Fruit fly (Drosophila melanogaster) ovary, adult (tissue): ENCODE measurements around the gene Sfp24Bb.

Source experiments
- CG17801 ChIP-seq: fragments of 200-800 bp; optimal IDR thresholded peaks from 2 replicates; lab custom pipeline; 2019; ENCODE audit warnings: missing biosample characterization, mild to moderate bottlenecking, missing genetic modification characterization, moderate library complexity; ENCODE audit not compliant: partially characterized antibody

Sfp24Bb gene

DNA sequence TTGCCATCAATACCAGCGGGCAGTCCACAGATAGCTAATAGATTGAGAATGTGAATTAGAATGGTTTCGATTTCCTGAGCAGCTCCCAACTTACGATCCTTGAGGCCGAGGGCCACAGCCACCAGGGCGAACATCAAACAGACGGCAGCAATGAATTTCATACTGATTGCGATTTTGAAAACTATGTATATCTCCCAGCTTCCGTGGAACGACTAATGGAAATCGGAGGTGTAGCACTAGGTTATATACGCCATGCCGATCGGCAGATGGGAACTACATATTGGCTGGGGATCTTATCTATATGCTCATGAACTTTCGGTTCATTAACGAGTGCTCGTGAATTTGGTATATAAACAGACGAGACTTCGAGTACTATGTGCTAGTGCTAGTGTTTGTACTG lies 26.9 kb upstream of the Sfp24Bb start, which contains the start of gene IM33:
TSS of gene IM33 (minus strand) at position 221 of the 400 bp plus-strand sequence.
- TF ChIP-seq CG17801 (GFP tag; lab: Kevin White, UChicago) = no peak

dm6 chr2L:3695361-3695818 lies 25.8 kb upstream of the Sfp24Bb start, which contains the start of gene CG16713:
Gene CG16713 (minus strand): TSS chr2L:3695411.
- TF ChIP-seq CG17801 (GFP tag; lab: Kevin White, UChicago) = no peak

DNA sequence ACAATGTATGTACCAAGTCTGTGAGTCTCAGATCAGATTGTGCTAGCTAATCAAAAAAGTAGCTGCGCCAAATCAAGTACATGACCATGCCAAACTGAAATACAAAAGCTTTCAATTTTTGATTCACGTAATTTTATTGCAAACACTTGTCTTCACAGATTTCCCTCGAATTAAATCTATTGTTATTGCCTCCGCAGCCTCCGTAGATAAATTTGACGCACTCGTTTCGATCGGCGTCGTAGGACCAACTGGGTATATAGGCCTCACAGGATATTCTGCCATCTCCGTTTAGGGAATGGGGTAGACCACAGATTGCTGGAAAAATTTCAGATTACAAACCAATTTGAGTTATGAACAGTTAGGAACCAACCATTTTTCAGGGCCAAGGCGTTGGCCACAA lies 25.3 kb upstream of the Sfp24Bb start, which contains the start of gene CG43165:
TSS of gene CG43165 (minus strand) at position 101 of the 400 bp plus-strand sequence.
- no peak for TF ChIP-seq CG17801 (GFP tag; lab: Kevin White, UChicago)

dm6 chr2L:3693805-3694204 lies 24.2 kb upstream of the Sfp24Bb start, which contains the start of gene Acp24A4:
Gene Acp24A4 (minus strand): TSS chr2L:3693905.
- no peak for TF ChIP-seq CG17801 (GFP tag; lab: Kevin White, UChicago)

DNA sequence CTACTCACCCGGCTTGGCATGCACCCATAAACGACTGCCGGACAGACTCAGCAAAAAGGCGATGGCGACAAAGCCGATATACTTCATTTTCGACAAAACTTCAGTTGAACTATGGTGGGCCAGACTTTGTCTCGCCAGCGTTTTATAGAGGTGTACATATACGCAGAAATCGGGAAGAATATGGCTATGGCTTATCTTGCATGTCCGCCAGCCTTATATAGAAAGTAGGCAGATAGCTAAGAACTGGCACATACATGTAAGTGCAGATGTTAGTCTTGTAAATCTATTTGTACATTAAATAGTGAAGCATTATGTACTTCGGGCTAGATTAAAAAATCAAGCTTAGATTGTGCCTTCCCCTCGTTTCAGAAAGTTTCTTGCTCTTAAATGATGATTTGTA lies 23.5 kb upstream of the Sfp24Bb start, which contains the start of gene CG3513:
TSS of gene CG3513 (minus strand) at position 101 of the 400 bp plus-strand sequence.
- no peak for TF ChIP-seq CG17801 (GFP tag; lab: Kevin White, UChicago)

dm6 chr2L:3692466-3692865 lies 22.9 kb upstream of the Sfp24Bb start, which contains the start of gene CG16704:
Gene CG16704 (minus strand): TSS chr2L:3692587.
- TF ChIP-seq CG17801 (GFP tag; lab: Kevin White, UChicago) = no peak

DNA sequence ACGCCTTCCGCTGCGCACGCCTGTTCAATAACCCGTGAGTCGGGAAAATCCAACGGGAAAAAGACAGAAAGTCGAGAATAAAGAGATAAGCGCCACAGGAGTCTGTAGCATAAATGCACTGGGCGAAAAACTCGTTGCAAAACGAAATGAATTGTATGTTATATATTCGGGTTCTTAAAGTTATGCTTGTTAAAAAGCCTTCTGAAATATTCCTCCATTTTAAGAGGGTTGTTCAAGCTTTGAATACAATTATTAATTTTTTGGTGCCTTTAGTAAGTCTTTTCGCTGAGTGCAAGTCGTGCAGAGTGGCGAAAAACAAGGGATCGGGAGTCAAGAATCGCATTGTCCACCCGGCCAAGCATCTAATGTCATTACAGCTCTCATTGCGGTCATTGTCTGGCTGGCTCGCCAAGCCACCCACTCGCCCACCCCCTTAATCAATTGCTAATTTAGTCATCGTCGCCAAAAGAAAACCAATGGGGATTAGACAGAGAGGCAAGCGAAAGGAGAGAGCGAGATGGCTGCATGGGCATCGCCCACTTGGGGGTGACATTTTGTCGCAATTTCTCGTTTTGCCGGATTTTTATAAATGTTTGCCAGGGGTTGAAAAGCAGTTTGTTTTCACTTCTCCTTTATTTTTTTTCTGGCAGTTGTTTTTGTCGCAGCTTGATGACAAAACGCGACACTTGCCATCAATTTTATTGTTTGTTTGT lies 15.7 kb upstream of the Sfp24Bb start:
- no peak for TF ChIP-seq CG17801 (GFP tag; lab: Kevin White, UChicago)

DNA sequence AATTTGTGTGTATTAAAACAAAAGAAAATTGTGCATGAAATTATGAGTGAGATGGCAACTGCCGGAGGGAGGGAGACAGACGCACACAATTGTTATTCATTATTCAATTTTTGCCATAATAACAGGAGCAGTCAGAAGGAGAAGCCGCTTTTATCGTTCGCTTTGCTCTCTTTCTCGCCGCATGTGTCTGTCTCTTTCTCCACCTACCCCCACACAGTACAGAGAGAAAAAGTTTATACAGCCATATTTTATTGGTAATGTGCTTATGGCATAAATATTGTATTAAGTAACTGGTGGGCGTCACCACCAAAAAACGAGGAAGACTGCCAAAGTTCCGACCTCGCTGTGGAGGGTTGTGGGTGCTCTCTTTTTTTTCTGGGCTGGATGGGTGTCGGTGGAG lies 12.9 kb upstream of the Sfp24Bb start:
- TF ChIP-seq CG17801 (GFP tag; lab: Kevin White, UChicago) = no peak

DNA sequence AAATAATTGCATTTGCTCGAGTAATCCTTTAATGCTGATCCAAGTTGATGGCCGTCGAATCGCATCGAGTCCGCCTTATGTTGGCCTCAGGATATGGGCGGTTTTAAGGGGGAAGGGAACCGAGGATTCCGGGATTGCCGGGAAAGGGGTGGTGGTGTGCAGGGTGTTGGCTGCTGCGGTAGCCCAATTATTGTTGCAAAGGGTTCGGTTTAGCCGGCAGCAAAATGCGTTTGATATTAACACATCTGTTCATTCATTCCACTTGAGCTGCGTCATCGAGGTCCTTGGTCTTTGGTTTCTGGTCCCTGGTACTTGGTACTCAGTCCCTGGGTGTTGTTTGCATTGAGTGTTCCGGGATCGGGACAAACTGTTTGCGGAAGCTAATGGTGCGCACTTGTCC lies 11.8 kb upstream of the Sfp24Bb start:
- TF ChIP-seq CG17801 (GFP tag; lab: Kevin White, UChicago) = no peak

DNA sequence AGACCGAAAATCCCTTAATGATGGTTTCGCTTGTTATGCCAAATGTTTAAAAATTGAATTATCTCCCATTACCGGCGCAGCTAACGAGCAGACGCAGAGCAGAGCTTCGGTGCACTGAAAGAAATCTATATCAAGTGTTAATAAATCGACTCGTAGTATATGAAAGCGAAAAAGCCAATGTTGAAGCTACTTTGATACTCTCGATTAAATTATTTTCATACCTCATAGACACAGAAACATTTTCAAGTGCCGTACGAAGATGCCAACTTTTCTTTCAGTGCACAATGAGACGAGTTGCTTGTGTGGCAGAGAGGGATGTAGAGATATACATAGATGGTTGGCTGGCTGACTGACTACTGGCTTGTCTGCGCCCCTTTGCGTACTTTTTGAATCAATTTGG lies 6.2 kb upstream of the Sfp24Bb start:
- no peak for TF ChIP-seq CG17801 (GFP tag; lab: Kevin White, UChicago)

dm6 chr2L:3670481-3670880 lies 906 bp upstream of the Sfp24Bb start, which contains the start of gene Sfp24Bc:
Gene Sfp24Bc (minus strand): TSS chr2L:3670581.
- TF ChIP-seq CG17801 (GFP tag; lab: Kevin White, UChicago) = no peak

- TF ChIP-seq CG17801 (GFP tag; lab: Kevin White, UChicago) = no peak
Observed at dm6 chr2L:3669034-3669433, 541 bp downstream of the Sfp24Bb start, which contains the start of gene Sfp24Bd. Gene Sfp24Bd (minus strand): TSS chr2L:3669134.

DNA sequence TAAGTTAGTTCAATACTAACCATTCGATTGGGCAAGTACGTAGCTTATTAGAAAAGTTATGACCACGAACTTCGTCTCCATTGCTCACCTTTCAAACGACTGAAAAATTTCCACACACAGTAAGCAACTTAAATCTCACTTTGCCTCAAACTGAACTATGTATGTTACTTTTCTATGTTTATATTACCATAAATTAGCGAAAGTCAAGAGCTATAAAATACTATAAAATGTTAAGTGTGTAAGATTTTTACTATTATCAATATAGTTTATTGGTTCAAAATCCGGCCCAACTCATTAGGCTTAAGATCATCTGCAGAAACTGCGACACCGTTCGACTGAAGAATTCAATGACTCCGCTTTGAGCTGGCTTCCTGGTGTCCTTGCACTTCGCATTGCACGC lies 1.1 kb downstream of the Sfp24Bb start, which contains the start of gene Sfp24Ba:
TSS of gene Sfp24Ba (minus strand) at position 101 of the 400 bp plus-strand sequence.
- TF ChIP-seq CG17801 (GFP tag; lab: Kevin White, UChicago) = no peak

- no peak for TF ChIP-seq CG17801 (GFP tag; lab: Kevin White, UChicago)
Observed at dm6 chr2L:3662307-3662795, 7.2 kb downstream of the Sfp24Bb start, which contains the start of gene Drgx. Gene Drgx (plus strand): TSS chr2L:3662745.

- TF ChIP-seq CG17801 (GFP tag; lab: Kevin White, UChicago) = no peak
Observed at dm6 chr2L:3657349-3658142, 12.0 kb downstream of the Sfp24Bb start.
